Worm (Caenorhabditis elegans) whole organism, young adult: ENCODE measurements around the gene R102.2.

Experiments
- B0035.1 ChIP-seq: sonication (generic microtip); optimal IDR thresholded peaks from 2 replicates; lab custom pipeline; 2016; ENCODE audit warnings: missing genetic modification characterization, mild to moderate bottlenecking, missing compliant biosample characterization, missing genotype, missing genetic modification reagents
- F39B2.1 ChIP-seq: fragments of 200-800 bp; sonication (Bioruptor generic); IDR thresholded peaks from 2 replicates; pipeline ENCODE4 v1.3.6; 2022; ENCODE audit warnings: missing genetic modification reagents, missing genetic modification characterization, missing compliant biosample characterization
- F49E8.2 ChIP-seq: sonication (generic microtip); optimal IDR thresholded peaks from 3 replicates; lab custom pipeline; 2017; ENCODE audit warnings: missing genetic modification characterization, mild to moderate bottlenecking, missing compliant biosample characterization, antibody characterized with exemption, moderate library complexity; ENCODE audit not compliant: insufficient read depth
- F52B5.7 ChIP-seq: sonication (generic microtip); optimal IDR thresholded peaks from 2 replicates; lab custom pipeline; 2016; ENCODE audit warnings: mild to moderate bottlenecking, missing genetic modification characterization, missing compliant biosample characterization
- T26A5.8 ChIP-seq: sonication (generic microtip); optimal IDR thresholded peaks from 2 replicates; lab custom pipeline; 2016; ENCODE audit warnings: missing genetic modification characterization, missing compliant biosample characterization
- Y56A3A.18 ChIP-seq: fragments of 200-800 bp; sonication (Bioruptor generic); IDR thresholded peaks from 2 replicates; pipeline ENCODE4 v1.3.6; 2022; ENCODE audit warnings: missing genetic modification reagents, missing genetic modification characterization, missing compliant biosample characterization
- Y79H2A.3 ChIP-seq: fragments of 200-800 bp; sonication (Bioruptor generic); conservative IDR thresholded peaks from 2 replicates; pipeline ENCODE4 v1.3.6; 2022; ENCODE audit warnings: missing genetic modification reagents, missing genetic modification characterization, missing compliant biosample characterization
- ama-1 ChIP-seq, 3 experiments: fragments of 150-350 bp in 1 of 3; sonication (generic microtip) in 2 of 3; optimal IDR thresholded peaks; 2 replicates each; lab custom pipeline; 2014 to 2018; ENCODE audit warnings: missing biosample characterization in 2 of 3, missing genetic modification characterization in 2 of 3, missing genetic modification reagents in 2 of 3
- athp-1 ChIP-seq: sonication (generic microtip); optimal IDR thresholded peaks from 2 replicates; lab custom pipeline; 2017; ENCODE audit warnings: mild to moderate bottlenecking, missing genetic modification characterization, missing compliant biosample characterization
- attf-3 ChIP-seq: fragments of 200-800 bp; sonication (Bioruptor generic); conservative IDR thresholded peaks from 2 replicates; pipeline ENCODE4 v1.3.6; 2022; ENCODE audit warnings: missing genetic modification reagents, missing genetic modification characterization, missing compliant biosample characterization
- bed-2 ChIP-seq: fragments of 200-800 bp; sonication (Bioruptor generic); IDR thresholded peaks from 2 replicates; pipeline ENCODE4 v1.3.6; 2022; ENCODE audit warnings: missing genetic modification reagents, missing genetic modification characterization, missing compliant biosample characterization
- ccch-3 ChIP-seq: fragments of 200-800 bp; sonication (Bioruptor generic); optimal IDR thresholded peaks from 2 replicates; lab custom pipeline; 2018; ENCODE audit warnings: mild to moderate bottlenecking, missing genetic modification characterization, missing compliant biosample characterization
- cebp-1 ChIP-seq, 2 experiments: fragments of 200-800 bp in 1 of 2; sonication (Bioruptor generic) in 1 of 2; sonication (generic microtip) in 1 of 2; IDR thresholded peaks in 1 of 2; optimal IDR thresholded peaks in 1 of 2; 2 replicates each; pipeline versions ENCODE4 v1.3.6 to Lab custom; 2017 to 2022; ENCODE audit warnings: missing compliant biosample characterization in 2 of 2, missing genetic modification characterization in 2 of 2, mild to moderate bottlenecking in 1 of 2, missing genetic modification reagents in 1 of 2, moderate library complexity in 1 of 2
- cebp-2 ChIP-seq: fragments of 200-800 bp; sonication (Bioruptor generic); IDR thresholded peaks from 2 replicates; pipeline ENCODE4 v1.3.6; 2022; ENCODE audit warnings: missing genetic modification characterization, missing compliant biosample characterization
- ceh-100 ChIP-seq: fragments of 200-800 bp; sonication (Bioruptor generic); IDR thresholded peaks from 2 replicates; pipeline ENCODE4 v1.3.6; 2022; ENCODE audit warnings: missing genetic modification reagents, missing genetic modification characterization, missing compliant biosample characterization
- ceh-58 ChIP-seq: fragments of 200-800 bp; sonication (Bioruptor generic); IDR thresholded peaks from 2 replicates; pipeline ENCODE4 v1.3.6; 2022; ENCODE audit warnings: missing genetic modification characterization, missing compliant biosample characterization
- chd-7 ChIP-seq: sonication (generic microtip); optimal IDR thresholded peaks from 2 replicates; lab custom pipeline; 2016; ENCODE audit warnings: mild to moderate bottlenecking, missing genetic modification characterization, moderate library complexity, missing compliant biosample characterization
- dox-1 ChIP-seq: fragments of 200-800 bp; sonication (Bioruptor generic); IDR thresholded peaks from 2 replicates; pipeline ENCODE4 v1.3.6; 2022; ENCODE audit warnings: missing genetic modification reagents, missing genetic modification characterization, missing compliant biosample characterization
- dpl-1 ChIP-seq: fragments of 150-350 bp; optimal IDR thresholded peaks from 2 replicates; lab custom pipeline; 2014; ENCODE audit warnings: missing biosample characterization, missing genetic modification reagents, missing genetic modification characterization
- egl-44 ChIP-seq: fragments of 200-800 bp; sonication (Bioruptor generic); IDR thresholded peaks from 2 replicates; pipeline ENCODE4 v1.3.6; 2022; ENCODE audit warnings: missing genetic modification reagents, missing genetic modification characterization, missing compliant biosample characterization
- hlh-12 ChIP-seq: sonication (generic microtip); optimal IDR thresholded peaks from 2 replicates; lab custom pipeline; 2016; ENCODE audit warnings: missing genetic modification characterization, missing compliant biosample characterization
- let-526 ChIP-seq: fragments of 200-800 bp; sonication (Bioruptor generic); IDR thresholded peaks from 2 replicates; pipeline ENCODE4 v1.3.6; 2022; ENCODE audit warnings: missing genetic modification reagents, missing genetic modification characterization, missing compliant biosample characterization
- lsy-27 ChIP-seq: sonication (generic microtip); optimal IDR thresholded peaks from 2 replicates; lab custom pipeline; 2017; ENCODE audit warnings: missing genetic modification characterization, mild to moderate bottlenecking, missing compliant biosample characterization, antibody characterized with exemption, missing genotype, borderline replicate concordance; ENCODE audit not compliant: insufficient read depth
- madf-10 ChIP-seq: sonication (generic microtip); optimal IDR thresholded peaks from 2 replicates; lab custom pipeline; 2016; ENCODE audit warnings: mild to moderate bottlenecking, missing genetic modification characterization, missing compliant biosample characterization
- madf-3 ChIP-seq: fragments of 200-800 bp; sonication (Bioruptor generic); IDR thresholded peaks from 2 replicates; pipeline ENCODE4 v1.3.6; 2022; ENCODE audit warnings: missing genetic modification reagents, missing genetic modification characterization, missing compliant biosample characterization
- nhr-120 ChIP-seq: fragments of 200-800 bp; sonication (Bioruptor generic); IDR thresholded peaks from 2 replicates; pipeline ENCODE4 v1.3.6; 2022; ENCODE audit warnings: missing genetic modification characterization, missing compliant biosample characterization
- nhr-80 ChIP-seq: sonication (generic microtip); optimal IDR thresholded peaks from 2 replicates; lab custom pipeline; 2016; ENCODE audit warnings: missing genetic modification characterization, missing compliant biosample characterization
- rcor-1 ChIP-seq: fragments of 200-800 bp; sonication (Bioruptor generic); IDR thresholded peaks from 2 replicates; pipeline ENCODE4 v1.3.6; 2022; ENCODE audit warnings: missing genetic modification reagents, missing genetic modification characterization, missing compliant biosample characterization
- repo-1 ChIP-seq: sonication (generic microtip); optimal IDR thresholded peaks from 2 replicates; lab custom pipeline; 2017; ENCODE audit warnings: mild to moderate bottlenecking, missing genetic modification characterization, missing compliant biosample characterization
- sea-2 ChIP-seq: fragments of 200-800 bp; sonication (Bioruptor generic); IDR thresholded peaks from 2 replicates; pipeline ENCODE4 v1.3.6; 2022; ENCODE audit warnings: missing genetic modification characterization, missing compliant biosample characterization
- somi-1 ChIP-seq: fragments of 200-800 bp; sonication (Bioruptor generic); optimal IDR thresholded peaks from 2 replicates; lab custom pipeline; 2018; ENCODE audit warnings: mild to moderate bottlenecking, missing genetic modification characterization, missing compliant biosample characterization
- tbp1 ChIP-seq: fragments of 200-800 bp; sonication (Bioruptor generic); optimal IDR thresholded peaks from 2 replicates; lab custom pipeline; 2018; ENCODE audit warnings: mild to moderate bottlenecking, missing genetic modification characterization, missing compliant biosample characterization
- xnd-1 ChIP-seq: sonication (generic microtip); optimal IDR thresholded peaks from 2 replicates; lab custom pipeline; 2016; ENCODE audit warnings: missing genotype, missing genetic modification reagents, missing genetic modification characterization, missing compliant biosample characterization
- ztf-18 ChIP-seq: sonication (generic microtip); optimal IDR thresholded peaks from 2 replicates; lab custom pipeline; 2016; ENCODE audit warnings: missing genotype, mild to moderate bottlenecking, missing genetic modification characterization, missing compliant biosample characterization
- ztf-22 ChIP-seq: fragments of 200-800 bp; sonication (Bioruptor generic); optimal IDR thresholded peaks from 2 replicates; lab custom pipeline; 2018; ENCODE audit warnings: mild to moderate bottlenecking, missing genetic modification characterization, moderate library complexity, missing compliant biosample characterization

R102.2 gene

DNA sequence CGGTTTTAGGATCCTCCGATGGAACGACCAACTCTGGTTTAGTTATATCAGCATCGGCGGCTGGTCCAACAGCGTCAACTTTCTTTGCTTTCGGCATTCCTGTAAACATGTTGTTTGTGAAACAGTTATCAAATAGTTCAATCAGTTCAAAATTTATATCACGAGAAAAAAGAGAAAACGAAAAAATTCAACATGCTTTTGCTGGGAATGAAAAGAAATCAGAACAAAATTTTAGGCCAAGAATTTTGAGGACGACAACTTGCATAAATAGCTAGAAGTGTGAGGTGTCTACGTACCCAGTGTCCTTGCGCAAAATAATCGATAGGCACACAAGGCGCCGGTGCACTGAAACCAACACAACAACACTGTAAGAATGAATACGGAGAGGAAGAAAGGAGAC lies 7.0 kb upstream of the R102.2 start, which contains the start of gene K08C7.4:
TSS of gene K08C7.4 (minus strand) at position 101 of the 400 bp plus-strand sequence.
- TF ChIP-seq nhr-80 (tag; lab: Kevin White, UChicago) (no peak), madf-3 (no peak), ceh-58 (no peak), sea-2 (GFP tag; lab: Robert Waterston, UW) (no peak), F49E8.2 (tag; lab: Kevin White, UChicago) (no peak), ceh-100 (no peak), somi-1 (no peak), dpl-1 (GFP tag; lab: Kevin White, UChicago) (no peak), athp-1 (no peak), xnd-1 (tag; lab: Kevin White, UChicago) (no peak), Y79H2A.3 (GFP tag; lab: Robert Waterston, UW) (no peak), let-526 (no peak), B0035.1 (no peak), chd-7 (tag; lab: Kevin White, UChicago) (no peak), madf-10 (no peak)
- TF ChIP-seq, all 124 proteins: peak for 0

DNA sequence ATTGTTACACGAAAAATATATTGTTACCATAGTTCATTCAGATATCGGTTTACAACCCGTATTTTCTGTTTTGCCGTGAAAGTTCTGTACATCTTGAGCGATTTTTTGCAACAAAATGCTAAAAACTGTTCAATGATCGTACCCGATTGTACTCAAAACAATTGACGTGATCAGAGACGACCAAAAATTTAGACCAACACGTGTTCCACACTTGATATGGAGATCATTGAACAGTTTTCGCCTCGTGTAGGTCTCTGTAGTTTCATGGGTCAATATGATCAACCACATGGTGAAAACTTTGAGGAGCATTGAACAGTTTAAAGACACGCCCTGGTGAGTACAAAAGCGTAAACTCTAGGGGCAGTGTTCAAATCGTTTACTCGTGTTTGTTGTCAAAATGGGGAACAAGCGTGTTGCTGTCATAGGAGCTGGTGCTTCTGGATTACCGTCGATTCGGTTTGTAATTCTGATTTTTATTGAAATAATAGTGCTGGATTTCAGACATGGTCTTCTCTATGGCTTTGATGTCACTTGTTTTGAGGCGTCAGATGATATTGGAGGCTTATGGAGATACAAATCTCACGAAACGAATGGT lies 5.2 kb upstream of the R102.2 start, which contains the start of gene fmo-2:
TSS of gene fmo-2 (plus strand) at position 370 of the 595 bp plus-strand sequence.
- TF ChIP-seq somi-1 (no peak), let-526 (no peak)
- TF ChIP-seq, all 124 proteins: peak for 0

DNA sequence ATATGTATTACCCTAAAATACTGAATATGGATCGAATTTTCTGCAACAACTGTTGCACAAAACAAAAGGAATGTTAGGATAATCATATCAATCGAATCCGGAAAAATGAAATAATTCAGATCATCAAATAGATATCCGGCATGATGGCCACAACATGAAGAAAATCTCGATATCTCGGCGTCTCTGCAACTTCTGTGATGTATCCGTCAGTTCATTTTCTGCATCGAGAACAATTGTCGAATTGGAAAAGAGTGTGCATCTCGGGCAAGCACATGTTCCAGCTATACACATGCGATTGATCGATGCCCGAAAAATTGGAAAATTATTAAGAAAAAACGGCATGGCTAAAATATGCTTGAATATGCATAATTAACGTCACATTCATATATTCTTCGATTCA lies 1.6 kb upstream of the R102.2 start, which contains the start of the genes K08C7.6 and R102.1:
TSS of gene K08C7.6 (minus strand) at position 101 of the 400 bp plus-strand sequence.
TSS of gene R102.1 (plus strand) at position 291 of the 400 bp plus-strand sequence.
- TF ChIP-seq nhr-120 (GFP tag; lab: Robert Waterston, UW) (no peak), cebp-2 (no peak), ztf-18 (no peak), F39B2.1 (GFP tag; lab: Robert Waterston, UW) (no peak), tbp1 (no peak), lsy-27 (tag; lab: Kevin White, UChicago) (no peak), hlh-12 (tag; lab: Kevin White, UChicago) (no peak), rcor-1 (GFP tag; lab: Robert Waterston, UW) (no peak), B0035.1 (no peak)

DNA sequence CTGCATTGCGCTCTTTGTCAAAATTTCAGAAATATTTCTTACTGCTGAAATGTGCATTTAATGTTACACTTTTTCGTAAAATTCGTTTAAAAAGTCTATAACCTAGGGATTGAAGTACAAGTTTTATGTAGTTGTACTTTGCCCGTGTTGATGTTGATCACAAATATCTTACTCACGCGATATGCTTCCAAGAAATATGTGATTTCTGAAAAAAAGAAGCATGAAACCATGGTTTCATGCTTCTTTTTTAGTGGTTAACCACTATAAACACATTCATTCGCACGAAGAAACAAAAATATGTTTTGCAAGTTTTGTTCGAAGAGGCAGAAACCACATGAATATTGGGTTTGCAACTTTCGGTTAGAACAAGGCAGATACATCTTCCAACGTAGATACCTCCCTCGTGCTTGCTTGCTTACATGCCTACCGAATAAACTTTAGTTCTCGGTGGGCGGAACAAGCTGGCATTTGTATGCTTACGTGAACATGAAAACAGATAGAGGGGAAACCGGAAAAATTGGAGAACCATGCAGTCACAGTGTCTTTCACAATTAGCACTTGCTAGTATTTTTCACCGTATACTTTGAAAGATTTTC lies 1.7 kb downstream of the R102.2 start, which contains the start of gene R102.3:
TSS of gene R102.3 (plus strand) at position 546 of the 596 bp plus-strand sequence.
- TF ChIP-seq repo-1 (tag; lab: Kevin White, UChicago) (no peak), ama-1 (optimal IDR thresholded peaks at IDR 0.05; lab: Kevin White, UChicago) (no peak), ama-1 (GFP tag; optimal IDR thresholded peaks at IDR 0.05; lab: Kevin White, UChicago) (no peak), bed-2 (GFP tag; lab: Robert Waterston, UW) (no peak), T26A5.8 (tag; lab: Kevin White, UChicago) (no peak), ccch-3 (GFP tag; lab: Kevin White, UChicago) (no peak), dox-1 (GFP tag; lab: Robert Waterston, UW) (no peak), ztf-22 (no peak), nhr-120 (GFP tag; lab: Robert Waterston, UW) (no peak), egl-44 (GFP tag; lab: Robert Waterston, UW) (no peak), Y56A3A.18 (no peak), cebp-1 (GFP tag; IDR thresholded peaks at IDR 0.05; lab: Robert Waterston, UW) (no peak), cebp-1 (tag; optimal IDR thresholded peaks at IDR 0.05; lab: Kevin White, UChicago) (no peak), attf-3 (GFP tag; lab: Robert Waterston, UW) (no peak), F52B5.7 (tag; lab: Kevin White, UChicago) (no peak), dpl-1 (GFP tag; lab: Kevin White, UChicago) (no peak), somi-1 (no peak)
